Fruit fly (Drosophila melanogaster) whole organism, embryonic: Measurements from ENCODE around the gene tyf.

Source experiments
- Adf1 ChIP-seq: fragments of 200-800 bp; sonication (Bioruptor generic); IDR thresholded peaks from 2 replicates; pipeline ENCODE4 v1.3.6; 2022; ENCODE audit warnings: missing biosample characterization, missing genetic modification characterization
- Asciz ChIP-seq: fragments of 200-800 bp; sonication (Bioruptor generic); optimal IDR thresholded peaks from 2 replicates; lab custom pipeline; 2017; ENCODE audit warnings: missing biosample characterization, mild to moderate bottlenecking, missing genetic modification characterization, missing genetic modification reagents
- B-H2 ChIP-seq: fragments of 200-800 bp; sonication (Bioruptor generic); optimal IDR thresholded peaks from 2 replicates; lab custom pipeline; 2018; ENCODE audit warnings: missing biosample characterization, mild to moderate bottlenecking, missing genetic modification characterization
- Bteb2 ChIP-seq: fragments of 200-800 bp; sonication (Bioruptor generic); optimal IDR thresholded peaks from 2 replicates; lab custom pipeline; 2016; ENCODE audit warnings: missing biosample characterization, missing genetic modification characterization
- CG10147 ChIP-seq: fragments of 200-800 bp; sonication (Bioruptor generic); optimal IDR thresholded peaks from 2 replicates; lab custom pipeline; 2019; ENCODE audit warnings: missing biosample characterization, mild to moderate bottlenecking, missing genetic modification characterization, moderate library complexity
- CG11398 ChIP-seq: fragments of 200-800 bp; sonication (Bioruptor generic); optimal IDR thresholded peaks from 2 replicates; lab custom pipeline; 2016; ENCODE audit warnings: missing biosample characterization, missing genetic modification characterization
- CG11560 ChIP-seq: fragments of 200-800 bp; sonication (Bioruptor generic); IDR thresholded peaks from 3 replicates; pipeline ENCODE4 v1.3.6; 2022; ENCODE audit warnings: missing biosample characterization, missing genetic modification characterization
- CG12769 ChIP-seq: fragments of 200-800 bp; sonication (Bioruptor generic); optimal IDR thresholded peaks from 2 replicates; lab custom pipeline; 2019; ENCODE audit warnings: missing biosample characterization, mild to moderate bottlenecking, missing genetic modification characterization, moderate library complexity
- CG13296 ChIP-seq: fragments of 200-800 bp; sonication (Bioruptor generic); optimal IDR thresholded peaks from 3 replicates; lab custom pipeline; 2018; ENCODE audit warnings: missing biosample characterization, mild to moderate bottlenecking, missing genetic modification characterization
- CG14710 ChIP-seq: fragments of 200-800 bp; sonication (Bioruptor generic); optimal IDR thresholded peaks from 3 replicates; lab custom pipeline; 2019; ENCODE audit warnings: missing biosample characterization, mild to moderate bottlenecking, missing genetic modification characterization, moderate library complexity
- CG15011 ChIP-seq: fragments of 200-800 bp; sonication (Bioruptor generic); optimal IDR thresholded peaks from 3 replicates; lab custom pipeline; 2018; ENCODE audit warnings: missing biosample characterization, mild to moderate bottlenecking, missing genetic modification characterization
- CG1647 ChIP-seq: fragments of 200-800 bp; sonication (Bioruptor generic); optimal IDR thresholded peaks from 3 replicates; lab custom pipeline; 2016; ENCODE audit warnings: missing biosample characterization, missing genetic modification characterization
- CG17361 ChIP-seq: fragments of 200-800 bp; sonication (Bioruptor generic); IDR thresholded peaks from 3 replicates; pipeline ENCODE4 v1.3.6; 2022; ENCODE audit warnings: missing biosample characterization, missing genetic modification characterization
- CG18476 ChIP-seq: fragments of 200-800 bp; sonication (Bioruptor generic); optimal IDR thresholded peaks from 2 replicates; lab custom pipeline; 2016; ENCODE audit warnings: missing biosample characterization, mild to moderate bottlenecking, missing genetic modification characterization
- CG18619 ChIP-seq: fragments of 200-800 bp; sonication (Bioruptor generic); optimal IDR thresholded peaks from 3 replicates; lab custom pipeline; 2017; ENCODE audit warnings: missing biosample characterization, mild to moderate bottlenecking, missing genetic modification characterization
- CG2712 ChIP-seq: fragments of 200-800 bp; optimal IDR thresholded peaks from 3 replicates; lab custom pipeline; 2019; ENCODE audit warnings: missing biosample characterization, mild to moderate bottlenecking, missing genetic modification characterization, moderate library complexity
- CG2889 ChIP-seq: fragments of 200-800 bp; sonication (Bioruptor generic); IDR thresholded peaks from 3 replicates; pipeline ENCODE4 v1.3.6; 2022; ENCODE audit warnings: missing biosample characterization, missing genetic modification characterization
- CG3407 ChIP-seq: fragments of 200-800 bp; sonication (Bioruptor generic); optimal IDR thresholded peaks from 2 replicates; lab custom pipeline; 2018; ENCODE audit warnings: missing biosample characterization, mild to moderate bottlenecking, missing genetic modification characterization
- CG4617 ChIP-seq: fragments of 200-800 bp; sonication (Bioruptor generic); optimal IDR thresholded peaks from 3 replicates; lab custom pipeline; 2016; ENCODE audit warnings: missing biosample characterization, missing genetic modification characterization, borderline replicate concordance
- CG4730 ChIP-seq: fragments of 200-800 bp; sonication (Bioruptor generic); IDR thresholded peaks from 2 replicates; pipeline ENCODE4 v1.3.6; 2022; ENCODE audit warnings: missing biosample characterization, missing genetic modification characterization
- CG5180 ChIP-seq: fragments of 200-800 bp; sonication (Bioruptor generic); optimal IDR thresholded peaks from 3 replicates; lab custom pipeline; 2017; ENCODE audit warnings: missing biosample characterization, missing genetic modification characterization, mild to moderate bottlenecking, moderate library complexity, missing genetic modification reagents
- CG7357 ChIP-seq: fragments of 200-800 bp; sonication (Bioruptor generic); IDR thresholded peaks from 3 replicates; pipeline ENCODE4 v1.3.6; 2022; ENCODE audit warnings: missing biosample characterization, missing genetic modification characterization
- CG8290 ChIP-seq, 3 experiments: fragments of 200-800 bp; sonication (Bioruptor generic); optimal IDR thresholded peaks; 2 replicates each; lab custom pipeline; 2016 to 2019; ENCODE audit warnings: missing biosample characterization in 3 of 3, missing genetic modification characterization in 3 of 3, mild to moderate bottlenecking in 2 of 3, moderate library complexity in 1 of 3
- D19B ChIP-seq: fragments of 200-800 bp; sonication (Bioruptor generic); optimal IDR thresholded peaks from 2 replicates; lab custom pipeline; 2017; ENCODE audit warnings: missing biosample characterization, mild to moderate bottlenecking, missing genetic modification characterization
- Doc2 ChIP-seq: fragments of 200-800 bp; sonication (Bioruptor generic); IDR thresholded peaks from 2 replicates; pipeline ENCODE4 v1.3.6; 2022; ENCODE audit warnings: missing biosample characterization, missing genetic modification characterization
- Ets65A ChIP-seq: fragments of 200-800 bp; sonication (Bioruptor generic); peaks from one replicate; lab custom pipeline; 2016; ENCODE audit warnings: missing biosample characterization, missing genetic modification characterization
- Ets97D ChIP-seq: fragments of 200-800 bp; sonication (Bioruptor generic); optimal IDR thresholded peaks from 3 replicates; lab custom pipeline; 2016; ENCODE audit warnings: missing biosample characterization, missing genetic modification characterization
- Fer1 ChIP-seq: fragments of 200-800 bp; sonication (Bioruptor generic); optimal IDR thresholded peaks from 2 replicates; lab custom pipeline; 2017; ENCODE audit warnings: missing biosample characterization, mild to moderate bottlenecking, missing genetic modification characterization
- HHEX ChIP-seq: fragments of 200-800 bp; sonication (Bioruptor generic); optimal IDR thresholded peaks from 3 replicates; lab custom pipeline; 2017; ENCODE audit warnings: missing biosample characterization, mild to moderate bottlenecking, missing genetic modification characterization, missing genetic modification reagents
- Lhr ChIP-seq: fragments of 200-800 bp; sonication (Bioruptor generic); optimal IDR thresholded peaks from 3 replicates; lab custom pipeline; 2017; ENCODE audit warnings: mild to moderate bottlenecking, missing biosample characterization, missing genetic modification reagents, missing genetic modification characterization
- Mad ChIP-seq: fragments of 200-800 bp; sonication (Bioruptor generic); optimal IDR thresholded peaks from 2 replicates; lab custom pipeline; 2016; ENCODE audit warnings: missing biosample characterization, missing genetic modification characterization
- Med ChIP-seq: fragments of 200-800 bp; sonication (Bioruptor generic); peaks from one replicate; lab custom pipeline; 2016; ENCODE audit warnings: missing biosample characterization, missing genetic modification characterization, mild to moderate bottlenecking, inconsistent platforms, moderate library complexity
- NFAT ChIP-seq: fragments of 200-800 bp; sonication (Bioruptor generic); IDR thresholded peaks from 2 replicates; pipeline ENCODE4 v1.3.6; 2022; ENCODE audit warnings: missing biosample characterization, missing genetic modification characterization
- Ravus ChIP-seq: fragments of 200-800 bp; sonication (Bioruptor generic); IDR thresholded peaks from 2 replicates; pipeline ENCODE4 v1.3.6; 2022; ENCODE audit warnings: missing biosample characterization, missing genetic modification characterization
- Rfx ChIP-seq: fragments of 200-800 bp; sonication (Bioruptor generic); IDR thresholded peaks from 2 replicates; pipeline ENCODE4 v1.3.6; 2022; ENCODE audit warnings: missing biosample characterization, missing genetic modification characterization
- Tbp ChIP-seq: fragments of >200 bp; optimal IDR thresholded peaks from 2 replicates; lab custom pipeline; 2018; ENCODE audit warnings: missing biosample characterization, missing genetic modification characterization
- Xrp1 ChIP-seq: fragments of 200-800 bp; sonication (Bioruptor generic); IDR thresholded peaks from 2 replicates; pipeline ENCODE4 v1.3.6; 2022; ENCODE audit warnings: missing biosample characterization, missing genetic modification characterization
- bowl ChIP-seq: fragments of 200-800 bp; sonication (Bioruptor generic); IDR thresholded peaks from 2 replicates; pipeline ENCODE4 v1.3.6; 2022; ENCODE audit warnings: missing biosample characterization, missing genetic modification characterization
- cwo ChIP-seq: fragments of 200-800 bp; sonication (Bioruptor generic); optimal IDR thresholded peaks from 3 replicates; lab custom pipeline; 2017; ENCODE audit warnings: missing biosample characterization, missing genetic modification characterization, mild to moderate bottlenecking, moderate library complexity, missing genetic modification reagents
- fd3F ChIP-seq: fragments of 200-800 bp; sonication (Bioruptor generic); optimal IDR thresholded peaks from 2 replicates; lab custom pipeline; 2018; ENCODE audit warnings: missing biosample characterization, mild to moderate bottlenecking, missing genetic modification characterization, moderate library complexity
- fu2 ChIP-seq: fragments of 200-800 bp; sonication (Bioruptor generic); optimal IDR thresholded peaks from 2 replicates; lab custom pipeline; 2016; ENCODE audit warnings: missing biosample characterization, missing genetic modification characterization
- gsb-n ChIP-seq: fragments of 200-800 bp; sonication (Bioruptor generic); optimal IDR thresholded peaks from 3 replicates; lab custom pipeline; 2018; ENCODE audit warnings: missing biosample characterization, mild to moderate bottlenecking, missing genetic modification characterization
- hb ChIP-seq: fragments of 200-800 bp; sonication (Bioruptor generic); IDR thresholded peaks from 3 replicates; pipeline ENCODE4 v1.3.6; 2022; ENCODE audit warnings: missing biosample characterization, missing genetic modification characterization; ENCODE audit not compliant: partially characterized antibody
- klu ChIP-seq: fragments of 200-800 bp; sonication (Bioruptor generic); IDR thresholded peaks from 2 replicates; pipeline ENCODE4 v1.3.6; 2022; ENCODE audit warnings: missing biosample characterization, missing genetic modification characterization
- lilli ChIP-seq: fragments of 200-800 bp; sonication (Bioruptor generic); optimal IDR thresholded peaks from 3 replicates; lab custom pipeline; 2016; ENCODE audit warnings: missing biosample characterization, missing genetic modification characterization
- mam ChIP-seq: fragments of 200-800 bp; sonication (Bioruptor generic); optimal IDR thresholded peaks from 3 replicates; lab custom pipeline; 2016; ENCODE audit warnings: missing biosample characterization, missing genetic modification characterization
- nau ChIP-seq: fragments of 200-800 bp; sonication (Bioruptor generic); optimal IDR thresholded peaks from 3 replicates; lab custom pipeline; 2017; ENCODE audit warnings: missing biosample characterization, mild to moderate bottlenecking, missing genetic modification characterization, missing genetic modification reagents
- sna ChIP-seq: fragments of 200-800 bp; sonication (Bioruptor generic); IDR thresholded peaks from 2 replicates; pipeline ENCODE4 v1.3.6; 2022; ENCODE audit warnings: missing biosample characterization, missing genetic modification characterization; ENCODE audit not compliant: partially characterized antibody
- stwl ChIP-seq: fragments of 200-800 bp; sonication (Bioruptor generic); optimal IDR thresholded peaks from 3 replicates; lab custom pipeline; 2018; ENCODE audit warnings: missing biosample characterization, mild to moderate bottlenecking, missing genetic modification characterization, moderate library complexity
- vnd ChIP-seq: fragments of 200-800 bp; sonication (Bioruptor generic); IDR thresholded peaks from 3 replicates; pipeline ENCODE4 v1.3.6; 2022; ENCODE audit warnings: missing biosample characterization, missing genetic modification characterization; ENCODE audit not compliant: partially characterized antibody
- yki ChIP-seq: fragments of >200 bp; optimal IDR thresholded peaks from 3 replicates; lab custom pipeline; 2018

The tyf gene

DNA sequence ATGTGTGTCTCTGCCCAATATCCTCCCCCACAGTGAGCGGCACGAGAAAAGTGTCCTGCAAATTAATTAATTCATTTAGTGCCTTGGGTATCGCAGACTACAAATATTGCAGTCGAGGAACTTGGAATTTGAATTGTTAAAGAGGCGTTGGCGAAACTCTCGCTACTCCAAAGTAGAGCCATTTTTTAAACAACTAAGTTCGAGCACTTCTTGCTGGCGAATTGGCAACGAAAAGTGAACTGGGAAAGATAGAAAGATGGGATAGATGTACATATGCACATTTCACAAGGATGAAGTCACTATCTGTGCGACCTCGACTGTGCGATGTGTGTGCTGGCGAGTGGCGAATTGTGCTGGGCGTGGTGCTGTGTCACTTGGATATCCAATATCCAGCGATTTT, 10.1 kb upstream of the tyf start (continued):
- TF ChIP-seq nau (GFP tag; lab: Kevin White, UChicago) (no peak), CG17361 (GFP tag; lab: Robert Waterston, UW) (no peak), CG8290 (GFP tag; optimal IDR thresholded peaks at IDR 0.05; lab: Kevin White, UChicago) (no peak), CG8290 (tag; optimal IDR thresholded peaks at IDR 0.05; lab: Kevin White, UChicago) (peak in 1 of 2 experiments; percentile 35), Ravus (GFP tag; lab: Robert Waterston, UW) (no peak), Asciz (GFP tag; lab: Kevin White, UChicago) (peak; percentile 21), HHEX (no peak), CG5180 (GFP tag; lab: Kevin White, UChicago) (no peak), fu2 (GFP tag; lab: Kevin White, UChicago) (no peak), CG11398 (GFP tag; lab: Kevin White, UChicago) (no peak), Bteb2 (GFP tag; lab: Kevin White, UChicago) (no peak), CG18619 (GFP tag; lab: Kevin White, UChicago) (peak; percentile 10), Doc2 (GFP tag; lab: Robert Waterston, UW) (no peak), vnd (GFP tag; lab: Robert Waterston, UW) (no peak), Xrp1 (GFP tag; lab: Robert Waterston, UW) (peak; percentile 37; the same call in 1 of the 2 replicates), Ets65A (GFP tag; lab: Kevin White, UChicago) (peak; percentile 93), CG11560 (tag; lab: Robert Waterston, UW) (0 out of 3 replicates have a peak, but pooled peaks have one; percentile 48), mam (GFP tag; lab: Kevin White, UChicago) (peak; percentile 23), Lhr (GFP tag; lab: Kevin White, UChicago) (no peak), CG12769 (tag; lab: Kevin White, UChicago) (peak; percentile 6), yki (lab: Kevin White, UChicago) (no peak), CG4617 (no peak), bowl (GFP tag; lab: Robert Waterston, UW) (no peak), stwl (tag; lab: Kevin White, UChicago) (no peak), CG4730 (GFP tag; lab: Robert Waterston, UW) (no peak), Rfx (no peak), CG7357 (GFP tag; lab: Robert Waterston, UW) (0 out of 3 replicates have a peak, but pooled peaks have one; percentile 19), Adf1 (GFP tag; lab: Robert Waterston, UW) (no peak), CG10147 (no peak), lilli (GFP tag; lab: Kevin White, UChicago) (no peak), fd3F (GFP tag; lab: Kevin White, UChicago) (no peak), Med (peak; percentile 82), hb (GFP tag; lab: Robert Waterston, UW) (no peak), B-H2 (GFP tag; lab: Kevin White, UChicago) (no peak), cwo (GFP tag; lab: Kevin White, UChicago) (no peak), Tbp (GFP tag; lab: Kevin White, UChicago) (no peak), CG18476 (GFP tag; lab: Kevin White, UChicago) (no peak), Fer1 (GFP tag; lab: Kevin White, UChicago) (peak; percentile 25), CG2889 (no peak), CG15011 (no peak), D19B (GFP tag; lab: Kevin White, UChicago) (no peak), CG2712 (tag; lab: Kevin White, UChicago) (peak; percentile 63), CG14710 (tag; lab: Kevin White, UChicago) (peak; percentile 43), CG13296 (GFP tag; lab: Kevin White, UChicago) (no peak), Ets97D (GFP tag; lab: Kevin White, UChicago) (no peak), NFAT (GFP tag; lab: Robert Waterston, UW) (no peak), sna (no peak), CG3407 (GFP tag; lab: Kevin White, UChicago) (no peak), klu (GFP tag; lab: Robert Waterston, UW) (no peak), CG1647 (GFP tag; lab: Kevin White, UChicago) (no peak), gsb-n (peak; percentile 28), Mad (GFP tag; lab: Kevin White, UChicago) (no peak)
